Worm (Caenorhabditis elegans): ENCODE measurements around the gene tag-77.

tag-77 gene

ce11 chrIV:8526050-8526449, 15.7 kb upstream of the tag-77 start:
- no peak for TF ChIP-seq unc-62 (GFP tag; optimal IDR thresholded peaks at IDR 0.05)

- no peak for TF ChIP-seq unc-62 (GFP tag; optimal IDR thresholded peaks at IDR 0.05)
These were observed 13.6 kb upstream of the tag-77 start for ce11 chrIV:8523981-8524380.

ce11 chrIV:8520594-8520993, 10.2 kb upstream of the tag-77 start, which contains the start of gene pkg-2:
TSS of gene pkg-2 (plus strand) at chrIV:8520894.
- no peak for TF ChIP-seq unc-62 (GFP tag; optimal IDR thresholded peaks at IDR 0.05)

- TF ChIP-seq unc-62 (GFP tag; optimal IDR thresholded peaks at IDR 0.05) = no peak
These were observed 9.6 kb upstream of the tag-77 start for ce11 chrIV:8519949-8520348.

DNA sequence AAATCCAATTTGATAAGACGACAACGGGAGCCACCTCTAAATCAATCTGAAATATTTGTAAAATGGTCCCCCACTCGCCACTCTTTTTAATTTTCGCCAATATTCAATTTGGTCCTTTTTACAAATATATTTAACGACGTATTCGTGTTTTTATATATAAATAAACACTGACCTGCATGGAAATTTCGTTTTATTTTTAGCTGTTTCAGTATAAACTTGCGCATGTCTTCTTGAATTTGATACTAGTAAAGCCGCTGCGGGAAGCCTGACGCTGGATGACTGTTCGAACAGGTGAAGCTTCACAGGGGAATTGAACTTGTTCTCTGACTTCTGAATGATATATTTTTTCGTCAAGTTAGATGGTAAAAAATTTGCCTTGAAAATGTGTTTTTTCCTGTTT, 4.2 kb upstream of the tag-77 start:
- TF ChIP-seq unc-62 (GFP tag; optimal IDR thresholded peaks at IDR 0.05) = no peak

DNA sequence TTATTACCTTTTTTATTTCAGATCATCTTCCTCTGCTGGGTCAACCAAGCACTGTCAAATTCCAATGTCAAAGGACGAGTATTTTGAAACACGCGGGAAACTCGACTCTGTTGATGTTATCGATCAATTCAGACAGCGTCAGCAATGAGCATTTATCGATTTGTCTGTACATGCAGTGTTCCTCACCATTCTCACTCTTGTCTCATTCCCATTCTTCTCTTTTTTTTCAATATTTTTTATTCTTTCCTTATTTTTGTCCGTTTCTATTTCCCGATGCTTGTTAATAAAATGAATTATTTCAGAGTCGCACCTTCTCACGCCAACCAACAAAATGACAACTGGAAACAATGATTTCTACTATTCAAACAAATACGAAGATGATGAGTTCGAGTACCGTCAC, 3.3 kb upstream of the tag-77 start, which contains the start of gene cks-1:
Gene cks-1 (plus strand): TSS at position 301 of the 400 bp plus-strand sequence.
- no peak for TF ChIP-seq unc-62 (GFP tag; optimal IDR thresholded peaks at IDR 0.05)

DNA sequence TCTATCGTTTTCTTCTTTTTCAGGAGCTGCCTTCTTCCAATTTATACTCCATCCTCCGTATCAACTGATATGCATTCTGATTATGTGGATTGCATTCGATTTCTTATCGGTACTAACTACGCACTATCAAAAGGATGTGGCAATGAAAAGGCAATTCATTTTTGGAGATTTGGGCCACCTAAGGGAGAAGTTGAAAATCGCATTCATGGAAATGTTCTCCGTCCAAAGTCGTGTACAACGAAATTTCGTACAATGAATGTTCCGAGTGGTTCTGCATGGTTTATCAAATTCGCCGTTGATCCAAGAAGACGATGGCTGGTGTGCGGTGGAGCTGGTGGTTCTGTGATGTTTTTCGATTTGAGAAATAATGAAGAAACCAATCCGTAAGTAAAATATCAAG, 2.3 kb upstream of the tag-77 start, which contains the start of gene C09G4.4:
Gene C09G4.4 (plus strand): TSS at position 301 of the 400 bp plus-strand sequence.
- no peak for TF ChIP-seq unc-62 (GFP tag; optimal IDR thresholded peaks at IDR 0.05)

- no peak for TF ChIP-seq unc-62 (GFP tag; optimal IDR thresholded peaks at IDR 0.05)
These were observed 708 bp upstream of the tag-77 start, which contains the start of gene mes-6 for ce11 chrIV:8511056-8511455. TSS of gene mes-6 (plus strand) at chrIV:8511284.

- no peak for TF ChIP-seq unc-62 (GFP tag; optimal IDR thresholded peaks at IDR 0.05)
These were observed 4.3 kb downstream of the tag-77 start for ce11 chrIV:8506034-8506433.

DNA sequence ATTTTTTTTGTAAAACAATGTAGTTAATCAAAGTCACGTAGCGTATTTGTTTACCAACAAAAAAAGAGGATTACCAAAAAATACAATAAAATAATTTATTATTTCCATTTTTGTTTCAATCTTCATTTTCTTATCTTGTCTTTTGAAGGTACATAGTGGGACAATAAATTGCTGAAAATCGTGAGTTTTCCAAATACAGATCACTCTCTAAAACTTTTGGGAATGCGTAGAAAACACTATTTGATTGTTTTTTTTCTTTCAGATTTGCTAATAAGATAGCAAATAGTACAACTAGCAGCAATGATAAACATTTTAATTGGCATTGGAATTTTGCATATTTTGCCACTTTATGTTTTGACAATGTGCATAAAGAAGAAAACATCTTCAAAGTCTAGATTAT, 9.0 kb downstream of the tag-77 start, which contains the start of gene C28C12.1:
Gene C28C12.1 (plus strand): TSS at position 301 of the 400 bp plus-strand sequence.
- no peak for TF ChIP-seq unc-62 (GFP tag; optimal IDR thresholded peaks at IDR 0.05)

DNA sequence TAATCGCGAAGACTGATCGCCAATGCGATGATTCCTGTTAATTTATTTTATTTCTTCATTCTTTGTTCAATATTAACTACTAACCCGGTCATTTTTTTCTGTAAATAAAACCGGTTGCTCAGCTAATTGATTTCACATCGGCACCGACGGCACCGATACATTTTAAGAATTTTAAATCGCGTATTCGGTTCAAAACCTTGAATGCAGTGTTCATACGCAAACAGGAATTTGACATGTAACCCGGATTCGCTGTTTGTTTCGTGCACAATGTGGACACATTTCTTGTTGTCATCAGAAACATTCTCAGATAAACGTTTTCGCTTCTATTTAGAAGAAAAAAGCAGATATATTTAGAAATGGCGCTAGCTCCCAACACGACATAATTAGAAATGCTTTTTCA, 10.4 kb downstream of the tag-77 start:
- TF ChIP-seq unc-62 (GFP tag; optimal IDR thresholded peaks at IDR 0.05) = no peak

ce11 chrIV:8498773-8499360, 11.5 kb downstream of the tag-77 start, which contains the start of the genes acdh-13 and mesp-1:
TSS of gene acdh-13 (minus strand) at chrIV:8498823.
TSS of gene mesp-1 (plus strand) at chrIV:8499310.
- TF ChIP-seq unc-62 (GFP tag; optimal IDR thresholded peaks at IDR 0.05) = no peak

ce11 chrIV:8496263-8496662, 14.1 kb downstream of the tag-77 start, which contains the start of gene C28C12.12:
TSS of gene C28C12.12 (minus strand) at chrIV:8496363.
- TF ChIP-seq unc-62 (GFP tag; optimal IDR thresholded peaks at IDR 0.05) = no peak

- TF ChIP-seq unc-62 (GFP tag; optimal IDR thresholded peaks at IDR 0.05) = no peak
These were observed 18.1 kb downstream of the tag-77 start, which contains the start of gene sru-7 for ce11 chrIV:8492242-8492641. TSS of gene sru-7 (plus strand) at chrIV:8492542.

- TF ChIP-seq unc-62 (GFP tag; optimal IDR thresholded peaks at IDR 0.05) = no peak
These were observed 20.4 kb downstream of the tag-77 start, which contains the start of gene srlf-2 for ce11 chrIV:8489915-8490314. TSS of gene srlf-2 (plus strand) at chrIV:8490215.

- no peak for TF ChIP-seq unc-62 (GFP tag; optimal IDR thresholded peaks at IDR 0.05)
These were observed 22.3 kb downstream of the tag-77 start for ce11 chrIV:8488043-8488442.

- no peak for TF ChIP-seq unc-62 (GFP tag; optimal IDR thresholded peaks at IDR 0.05)
These were observed 23.2 kb downstream of the tag-77 start, which contains the start of gene srlf-3 for ce11 chrIV:8487183-8487582. TSS of gene srlf-3 (plus strand) at chrIV:8487483.

All from whole organism, dauer.